Worm (Caenorhabditis elegans): ENCODE data around the gene smcl-1.

DNA sequence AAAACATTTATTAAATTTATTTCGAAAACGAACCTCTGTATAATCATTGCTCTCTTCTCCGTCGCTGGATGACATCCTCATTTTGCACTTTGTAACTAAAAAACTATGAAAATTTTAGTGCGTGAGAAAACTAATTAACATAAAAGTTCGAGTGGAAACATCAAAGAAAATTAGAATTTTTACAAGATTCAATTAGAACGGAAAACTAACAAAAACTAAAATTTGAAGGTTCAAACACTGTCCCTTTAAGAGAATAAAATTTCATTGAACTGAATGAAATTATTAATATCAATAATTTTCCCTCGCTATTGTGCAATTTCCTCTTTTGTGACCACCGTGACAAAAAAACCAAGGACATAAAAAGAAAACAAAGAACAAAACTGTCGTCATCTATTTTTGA is 43.8 kb downstream of the smcl-1 start, which contains the start of gene D1053.3:
- TF ChIP-seq dve-1 (tag; optimal IDR thresholded peaks at IDR 0.05) (no peak), nhr-11 (tag; optimal IDR thresholded peaks at IDR 0.05) (no peak), pqm-1 (tag; optimal IDR thresholded peaks at IDR 0.05) (no peak), ets-4 (tag; optimal IDR thresholded peaks at IDR 0.05) (no peak), eyg-1 (tag; optimal IDR thresholded peaks at IDR 0.05) (no peak), C08G9.2 (tag; optimal IDR thresholded peaks at IDR 0.05) (no peak), ceh-6 (GFP tag; optimal IDR thresholded peaks at IDR 0.05) (no peak), ceh-19 (GFP tag; optimal IDR thresholded peaks at IDR 0.05) (no peak), dmd-4 (tag; optimal IDR thresholded peaks at IDR 0.05; ENCODE audit: borderline replicate concordance) (no peak), tbx-7 (tag; optimal IDR thresholded peaks at IDR 0.05) (no peak), ceh-45 (GFP tag; IDR thresholded peaks at IDR 0.05) (no peak), pag-3 (tag; optimal IDR thresholded peaks at IDR 0.05; ENCODE audit: borderline replicate concordance) (no peak), hlh-13 (GFP tag; optimal IDR thresholded peaks at IDR 0.05) (no peak)

Measured in whole organism, late embryonic.